Fruit fly (Drosophila melanogaster): ENCODE measurements around the gene Mpp6.

dm6 chr2L:21163311-21163842 is 7.3 kb downstream of the Mpp6 start, which contains the start of gene Noc2:
- TF ChIP-seq psq (optimal IDR thresholded peaks at IDR 0.05) (no peak), ttk (optimal IDR thresholded peaks at IDR 0.05) (no peak), h (optimal IDR thresholded peaks at IDR 0.05) (no peak), Sin3A (optimal IDR thresholded peaks at IDR 0.05) (no peak), insv (optimal IDR thresholded peaks at IDR 0.05) (no peak), Myc (optimal IDR thresholded peaks at IDR 0.05) (no peak)
